Worm (Caenorhabditis elegans) whole organism, mixed stage, embryonic: Measurements from ENCODE around the gene rpl-37.

Experiments used
- unc-39 ChIP-seq: fragments of 150-350 bp; optimal IDR thresholded peaks from 2 replicates; lab custom pipeline; 2014; ENCODE audit warnings: missing biosample characterization, missing genetic modification characterization

rpl-37 gene

DNA sequence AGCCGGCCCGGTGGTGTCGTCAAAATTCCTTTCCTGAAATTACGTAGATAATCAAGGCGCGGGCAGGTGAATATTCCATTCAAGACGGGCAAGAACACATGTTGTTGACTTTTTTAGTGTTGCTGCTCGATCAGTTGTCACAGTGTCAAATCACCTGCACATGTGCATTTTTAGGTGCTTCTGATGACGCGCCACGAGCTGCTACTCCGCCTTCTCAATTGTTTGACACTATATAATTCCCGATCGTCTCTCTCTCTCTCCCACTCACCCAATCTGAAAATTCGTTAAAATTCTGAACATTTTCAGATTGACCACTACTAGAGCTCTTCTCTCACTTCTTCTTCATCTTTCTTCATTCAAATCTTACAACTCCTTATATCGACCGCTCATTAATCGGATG lies 44.8 kb downstream of the rpl-37 start, which contains the start of gene nhr-6:
Gene nhr-6 (plus strand): TSS at position 301 of the 400 bp plus-strand sequence.
- TF ChIP-seq unc-39 (tag; lab: Kevin White, UChicago) = no peak
